Worm (Caenorhabditis elegans): ENCODE data around the gene srh-61.

DNA sequence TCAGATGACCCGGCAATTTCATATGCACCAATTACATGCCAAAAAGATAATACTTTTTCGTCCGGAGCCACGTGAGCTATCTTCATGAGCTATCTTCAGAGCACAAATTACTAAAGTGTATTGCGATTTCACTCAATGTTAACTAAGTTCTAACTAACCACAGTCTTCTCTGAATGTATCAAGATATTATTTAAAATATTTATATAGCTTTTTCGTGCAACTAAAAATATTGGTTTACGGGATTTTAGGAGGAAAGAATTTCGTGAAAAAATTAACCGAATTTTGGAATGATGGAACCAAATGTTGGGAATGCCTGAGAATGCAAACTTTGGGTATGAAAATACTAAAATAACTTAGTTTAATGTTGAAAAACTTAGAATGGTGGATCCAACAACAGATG, 31.3 kb upstream of the srh-61 start, which contains the start of gene F49C5.16:
- TF ChIP-seq nhr-237 (tag; optimal IDR thresholded peaks at IDR 0.05): no peak
- no peak for TF ChIP-seq mxl-2 (GFP tag; conservative IDR thresholded peaks at IDR 0.05)
- no peak for TF ChIP-seq unc-62 (GFP tag; optimal IDR thresholded peaks at IDR 0.05 in 1 of 2)
- no peak for TF ChIP-seq unc-62 (tag; optimal IDR thresholded peaks at IDR 0.05)
- no peak for TF ChIP-seq lin-39 (tag; optimal IDR thresholded peaks at IDR 0.05)
- no peak for TF ChIP-seq nhr-28 (tag; optimal IDR thresholded peaks at IDR 0.05)
- TF ChIP-seq ctbp-1 (GFP tag; IDR thresholded peaks at IDR 0.05): no peak

Measured in whole organism, L4 larva.